Worm (Caenorhabditis elegans): ENCODE results near the gene dkc-1.

dkc-1 gene

ce11 chrIII:10720170-10720569 lies 28.1 kb upstream of the dkc-1 start (continued):
- TF ChIP-seq lsy-27 (tag; optimal IDR thresholded peaks at IDR 0.05; ENCODE audit: borderline replicate concordance, insufficient read depth) (no peak), ztf-26 (tag; optimal IDR thresholded peaks at IDR 0.05) (peak; percentile 59), hsf-1 (GFP tag; IDR thresholded peaks at IDR 0.05) (0 out of 2 replicates have a peak, but pooled peaks have one; percentile 7), ztf-22 (GFP tag; optimal IDR thresholded peaks at IDR 0.05) (peak; percentile 54), chd-7 (tag; optimal IDR thresholded peaks at IDR 0.05) (peak; percentile 83), ceh-58 (GFP tag; IDR thresholded peaks at IDR 0.05) (no peak), snpc-3.4 (tag; optimal IDR thresholded peaks at IDR 0.05) (no peak), ets-4 (GFP tag; optimal IDR thresholded peaks at IDR 0.05) (peak; percentile 8), Y95B8A.8 (GFP tag; IDR thresholded peaks at IDR 0.05) (0 out of 2 replicates have a peak, but pooled peaks have one; percentile 25), madf-8 (GFP tag; conservative IDR thresholded peaks at IDR 0.05) (no peak), pbrm-1 (GFP tag; IDR thresholded peaks at IDR 0.05) (peak; percentile 79), C06A6.2 (GFP tag; conservative IDR thresholded peaks at IDR 0.05) (peak; percentile 68; the same call in 1 of the 2 replicates), egrh-3 (GFP tag; IDR thresholded peaks at IDR 0.05) (0 out of 2 replicates have a peak, but pooled peaks have one; percentile 12), hmg-1.2 (GFP tag; IDR thresholded peaks at IDR 0.05) (peak; percentile 92), B0261.1 (tag; optimal IDR thresholded peaks at IDR 0.05) (no peak), Y67H2A.10 (GFP tag; conservative IDR thresholded peaks at IDR 0.05) (peak; percentile 61; the same call in 1 of the 2 replicates), athp-1 (tag; optimal IDR thresholded peaks at IDR 0.05) (peak; percentile 46), dpl-1 (GFP tag; optimal IDR thresholded peaks at IDR 0.05) (no peak), K12H6.12 (tag; optimal IDR thresholded peaks at IDR 0.05) (peak; percentile 72), madf-6 (GFP tag; IDR thresholded peaks at IDR 0.05) (peak; percentile 48; the same call in 1 of the 2 replicates), F52B5.7 (tag; optimal IDR thresholded peaks at IDR 0.05) (peak; percentile 18), lin-54 (GFP tag; optimal IDR thresholded peaks at IDR 0.05) (peak; percentile 62), nfyb-1 (GFP tag; IDR thresholded peaks at IDR 0.05) (peak; percentile 86), ZK185.1 (tag; optimal IDR thresholded peaks at IDR 0.05; ENCODE audit: poor library complexity, severe bottlenecking) (peak; percentile 42), let-607 (tag; optimal IDR thresholded peaks at IDR 0.05) (peak; percentile 19 to 58), attf-5 (GFP tag; optimal IDR thresholded peaks at IDR 0.05) (peak; percentile 81), tlf-1 (GFP tag; optimal IDR thresholded peaks at IDR 0.05) (peak; percentile 57), hlh-26 (GFP tag; conservative IDR thresholded peaks at IDR 0.05) (no peak), ceh-100 (GFP tag; IDR thresholded peaks at IDR 0.05) (0 out of 2 replicates have a peak, but pooled peaks have one; percentile 32), somi-1 (GFP tag; optimal IDR thresholded peaks at IDR 0.05) (peak; percentile 83), cebp-2 (GFP tag; IDR thresholded peaks at IDR 0.05) (no peak), ccch-3 (GFP tag; optimal IDR thresholded peaks at IDR 0.05) (no peak), egl-18 (GFP tag; IDR thresholded peaks at IDR 0.05) (no peak), B0336.3 (GFP tag; IDR thresholded peaks at IDR 0.05) (peak; percentile 81), atf-7 (tag; optimal IDR thresholded peaks at IDR 0.05) (peak; percentile 80)

- TF ChIP-seq pha-4 (tag; optimal IDR thresholded peaks at IDR 0.05): no peak
- peak; percentile 35; the same call in 1 of the 2 replicates for TF ChIP-seq ceh-100 (GFP tag; IDR thresholded peaks at IDR 0.05)
- TF ChIP-seq efl-1 (GFP tag; optimal IDR thresholded peaks at IDR 0.05): peak; percentile 47
- TF ChIP-seq lsl-1 (GFP tag; optimal IDR thresholded peaks at IDR 0.05): peak; percentile 18
- no peak for TF ChIP-seq madf-6 (GFP tag; IDR thresholded peaks at IDR 0.05)
- no peak for TF ChIP-seq rcor-1 (GFP tag; IDR thresholded peaks at IDR 0.05)
- 0 out of 2 replicates have a peak, but pooled peaks have one; percentile 7 for TF ChIP-seq F33H1.4 (GFP tag; IDR thresholded peaks at IDR 0.05)
- TF ChIP-seq snpc-3.4 (tag; optimal IDR thresholded peaks at IDR 0.05): no peak
- TF ChIP-seq lin-54 (GFP tag; optimal IDR thresholded peaks at IDR 0.05): peak; percentile 46
- no peak for TF ChIP-seq hmg-1.2 (GFP tag; IDR thresholded peaks at IDR 0.05)
- TF ChIP-seq him-1 (tag; optimal IDR thresholded peaks at IDR 0.05): no peak
- no peak for TF ChIP-seq zfh-2 (GFP tag; conservative IDR thresholded peaks at IDR 0.05)
- no peak for TF ChIP-seq snpc-1.3 (tag; optimal IDR thresholded peaks at IDR 0.05; ENCODE audit: insufficient read depth)
- no peak for TF ChIP-seq sea-2 (GFP tag; IDR thresholded peaks at IDR 0.05)
- TF ChIP-seq dpl-1 (GFP tag; optimal IDR thresholded peaks at IDR 0.05): peak; percentile 39
These were observed 27.2 kb upstream of the dkc-1 start for ce11 chrIII:10721056-10721455.
